Worm (Caenorhabditis elegans) whole organism, young adult: ENCODE results near the gene czw-1.

Experiments
- D2030.7 ChIP-seq: fragments of 200-800 bp; sonication (Bioruptor generic); IDR thresholded peaks from 2 replicates; pipeline ENCODE4 v1.3.6; 2022; ENCODE audit warnings: missing genetic modification reagents, missing genetic modification characterization, missing compliant biosample characterization
- F10E7.11 ChIP-seq: sonication (generic microtip); optimal IDR thresholded peaks from 2 replicates; lab custom pipeline; 2017; ENCODE audit warnings: mild to moderate bottlenecking, missing genetic modification characterization, moderate library complexity, missing compliant biosample characterization
- F22D6.2 ChIP-seq: sonication (generic microtip); optimal IDR thresholded peaks from 2 replicates; lab custom pipeline; 2016; ENCODE audit warnings: mild to moderate bottlenecking, missing genetic modification characterization, missing compliant biosample characterization
- F23B12.7 ChIP-seq: sonication (generic microtip); optimal IDR thresholded peaks from 2 replicates; lab custom pipeline; 2017; ENCODE audit warnings: missing genetic modification characterization, mild to moderate bottlenecking, missing compliant biosample characterization, antibody characterized with exemption, moderate library complexity; ENCODE audit not compliant: insufficient read depth
- F33H1.4 ChIP-seq: fragments of 200-800 bp; sonication (Bioruptor generic); IDR thresholded peaks from 2 replicates; pipeline ENCODE4 v1.3.6; 2022; ENCODE audit warnings: missing genetic modification reagents, missing genetic modification characterization, missing compliant biosample characterization
- F39B2.1 ChIP-seq: fragments of 200-800 bp; sonication (Bioruptor generic); IDR thresholded peaks from 2 replicates; pipeline ENCODE4 v1.3.6; 2022; ENCODE audit warnings: missing genetic modification reagents, missing genetic modification characterization, missing compliant biosample characterization
- Y53G8AR.9 ChIP-seq: fragments of 200-800 bp; sonication (Bioruptor generic); conservative IDR thresholded peaks from 2 replicates; pipeline ENCODE4 v1.3.6; 2022; ENCODE audit warnings: missing genetic modification reagents, missing genetic modification characterization, missing compliant biosample characterization
- Y67H2A.10 ChIP-seq: fragments of 200-800 bp; sonication (Bioruptor generic); conservative IDR thresholded peaks from 2 replicates; pipeline ENCODE4 v1.3.6; 2022; ENCODE audit warnings: missing genetic modification reagents, missing genetic modification characterization, missing compliant biosample characterization
- Y95B8A.8 ChIP-seq: fragments of 200-800 bp; sonication (Bioruptor generic); IDR thresholded peaks from 2 replicates; pipeline ENCODE4 v1.3.6; 2022; ENCODE audit warnings: missing genetic modification reagents, missing genetic modification characterization, missing compliant biosample characterization
- ZK185.1 ChIP-seq: sonication (generic microtip); optimal IDR thresholded peaks from 2 replicates; lab custom pipeline; 2016; ENCODE audit warnings: mild to moderate bottlenecking, missing genetic modification characterization, missing compliant biosample characterization; ENCODE audit not compliant: poor library complexity, severe bottlenecking
- ama-1 ChIP-seq, 3 experiments: fragments of 150-350 bp in 1 of 3; sonication (generic microtip) in 2 of 3; optimal IDR thresholded peaks; 2 replicates each; lab custom pipeline; 2014 to 2018; ENCODE audit warnings: missing biosample characterization in 2 of 3, missing genetic modification characterization in 2 of 3, missing genetic modification reagents in 2 of 3
- atf-7 ChIP-seq: sonication (generic microtip); optimal IDR thresholded peaks from 2 replicates; lab custom pipeline; 2017; ENCODE audit warnings: mild to moderate bottlenecking, missing genetic modification characterization, missing compliant biosample characterization
- attf-5 ChIP-seq: fragments of 200-800 bp; sonication (Bioruptor generic); optimal IDR thresholded peaks from 2 replicates; lab custom pipeline; 2018; ENCODE audit warnings: mild to moderate bottlenecking, missing genetic modification characterization, missing compliant biosample characterization
- cebp-1 ChIP-seq, 2 experiments: fragments of 200-800 bp in 1 of 2; sonication (Bioruptor generic) in 1 of 2; sonication (generic microtip) in 1 of 2; IDR thresholded peaks in 1 of 2; optimal IDR thresholded peaks in 1 of 2; 2 replicates each; pipeline versions ENCODE4 v1.3.6 to Lab custom; 2017 to 2022; ENCODE audit warnings: missing compliant biosample characterization in 2 of 2, missing genetic modification characterization in 2 of 2, mild to moderate bottlenecking in 1 of 2, missing genetic modification reagents in 1 of 2, moderate library complexity in 1 of 2
- cebp-2 ChIP-seq: fragments of 200-800 bp; sonication (Bioruptor generic); IDR thresholded peaks from 2 replicates; pipeline ENCODE4 v1.3.6; 2022; ENCODE audit warnings: missing genetic modification characterization, missing compliant biosample characterization
- ceh-27 ChIP-seq: fragments of 200-800 bp; sonication (Bioruptor generic); optimal IDR thresholded peaks from 2 replicates; lab custom pipeline; 2018; ENCODE audit warnings: mild to moderate bottlenecking, missing genetic modification characterization, moderate library complexity, missing compliant biosample characterization
- ceh-40 ChIP-seq: fragments of 200-800 bp; sonication (Bioruptor generic); IDR thresholded peaks from 2 replicates; pipeline ENCODE4 v1.3.6; 2022; ENCODE audit warnings: missing genetic modification characterization, missing compliant biosample characterization
- ceh-58 ChIP-seq: fragments of 200-800 bp; sonication (Bioruptor generic); IDR thresholded peaks from 2 replicates; pipeline ENCODE4 v1.3.6; 2022; ENCODE audit warnings: missing genetic modification characterization, missing compliant biosample characterization
- dpff-1 ChIP-seq: sonication (generic microtip); optimal IDR thresholded peaks from 2 replicates; lab custom pipeline; 2017; ENCODE audit warnings: mild to moderate bottlenecking, missing genetic modification characterization, missing compliant biosample characterization
- dpl-1 ChIP-seq: fragments of 150-350 bp; optimal IDR thresholded peaks from 2 replicates; lab custom pipeline; 2014; ENCODE audit warnings: missing biosample characterization, missing genetic modification reagents, missing genetic modification characterization
- efl-1 ChIP-seq: fragments of 150-350 bp; optimal IDR thresholded peaks from 2 replicates; lab custom pipeline; 2014; ENCODE audit warnings: missing biosample characterization, missing genetic modification reagents, missing genetic modification characterization
- egrh-3 ChIP-seq: fragments of 200-800 bp; sonication (Bioruptor generic); IDR thresholded peaks from 2 replicates; pipeline ENCODE4 v1.3.6; 2022; ENCODE audit warnings: missing genetic modification reagents, missing genetic modification characterization, missing compliant biosample characterization
- hmg-1.2 ChIP-seq: fragments of 200-800 bp; sonication (Bioruptor generic); IDR thresholded peaks from 2 replicates; pipeline ENCODE4 v1.3.6; 2022; ENCODE audit warnings: missing genetic modification reagents, missing genetic modification characterization, missing compliant biosample characterization
- lag-1 ChIP-seq: fragments of 200-800 bp; sonication (Bioruptor generic); IDR thresholded peaks from 2 replicates; pipeline ENCODE4 v1.3.6; 2022; ENCODE audit warnings: missing genetic modification reagents, missing genetic modification characterization, missing compliant biosample characterization
- lin-40 ChIP-seq: sonication (generic microtip); optimal IDR thresholded peaks from 2 replicates; lab custom pipeline; 2016; ENCODE audit warnings: missing genetic modification characterization, mild to moderate bottlenecking, missing compliant biosample characterization, missing genotype, missing genetic modification reagents
- lin-54 ChIP-seq: fragments of 200-800 bp; sonication (Bioruptor generic); optimal IDR thresholded peaks from 2 replicates; lab custom pipeline; 2018; ENCODE audit warnings: mild to moderate bottlenecking, missing genetic modification characterization, missing compliant biosample characterization
- lsl-1 ChIP-seq: fragments of 200-800 bp; sonication (Bioruptor generic); optimal IDR thresholded peaks from 2 replicates; lab custom pipeline; 2018; ENCODE audit warnings: mild to moderate bottlenecking, missing genetic modification characterization, moderate library complexity, missing compliant biosample characterization
- lsy-27 ChIP-seq: sonication (generic microtip); optimal IDR thresholded peaks from 2 replicates; lab custom pipeline; 2017; ENCODE audit warnings: missing genetic modification characterization, mild to moderate bottlenecking, missing compliant biosample characterization, antibody characterized with exemption, missing genotype, borderline replicate concordance; ENCODE audit not compliant: insufficient read depth
- madf-10 ChIP-seq: sonication (generic microtip); optimal IDR thresholded peaks from 2 replicates; lab custom pipeline; 2016; ENCODE audit warnings: mild to moderate bottlenecking, missing genetic modification characterization, missing compliant biosample characterization
- madf-6 ChIP-seq: fragments of 200-800 bp; sonication (Bioruptor generic); IDR thresholded peaks from 2 replicates; pipeline ENCODE4 v1.3.6; 2022; ENCODE audit warnings: missing genetic modification reagents, missing genetic modification characterization, missing compliant biosample characterization
- mxl-1 ChIP-seq: sonication (generic microtip); optimal IDR thresholded peaks from 2 replicates; lab custom pipeline; 2016; ENCODE audit warnings: missing genetic modification characterization, missing compliant biosample characterization
- nfya-1 ChIP-seq: sonication (generic microtip); optimal IDR thresholded peaks from 2 replicates; lab custom pipeline; 2017; ENCODE audit warnings: antibody characterized with exemption, missing compliant biosample characterization, missing genetic modification characterization, borderline replicate concordance; ENCODE audit not compliant: insufficient read depth
- pbrm-1 ChIP-seq: fragments of 200-800 bp; sonication (Bioruptor generic); IDR thresholded peaks from 2 replicates; pipeline ENCODE4 v1.3.6; 2022; ENCODE audit warnings: missing genetic modification reagents, missing genetic modification characterization, missing compliant biosample characterization
- repo-1 ChIP-seq: sonication (generic microtip); optimal IDR thresholded peaks from 2 replicates; lab custom pipeline; 2017; ENCODE audit warnings: mild to moderate bottlenecking, missing genetic modification characterization, missing compliant biosample characterization
- snpc-1.3 ChIP-seq: sonication (generic microtip); optimal IDR thresholded peaks from 2 replicates; lab custom pipeline; 2017; ENCODE audit warnings: missing genetic modification characterization, mild to moderate bottlenecking, missing compliant biosample characterization, antibody characterized with exemption, moderate library complexity, missing genotype, missing genetic modification reagents; ENCODE audit not compliant: insufficient read depth
- snpc-3.4 ChIP-seq: sonication (generic microtip); optimal IDR thresholded peaks from 2 replicates; lab custom pipeline; 2017; ENCODE audit warnings: missing genetic modification characterization, mild to moderate bottlenecking, missing compliant biosample characterization, antibody characterized with exemption, moderate library complexity, missing genotype, missing genetic modification reagents
- snpc-4 ChIP-seq, 5 experiments: fragments of 150-350 bp in 1 of 5; sonication (generic microtip) in 4 of 5; optimal IDR thresholded peaks; 2 replicates each; lab custom pipeline; 2014 to 2018; ENCODE audit warnings: missing genetic modification characterization in 5 of 5, missing biosample characterization in 3 of 5, antibody characterized with exemption in 2 of 5, mild to moderate bottlenecking in 2 of 5, missing compliant biosample characterization in 2 of 5, missing genotype in 2 of 5, moderate library complexity in 2 of 5, missing genetic modification reagents in 1 of 5
- tbp1 ChIP-seq: fragments of 200-800 bp; sonication (Bioruptor generic); optimal IDR thresholded peaks from 2 replicates; lab custom pipeline; 2018; ENCODE audit warnings: mild to moderate bottlenecking, missing genetic modification characterization, missing compliant biosample characterization
- tlf-1 ChIP-seq: fragments of 200-800 bp; sonication (Bioruptor generic); optimal IDR thresholded peaks from 2 replicates; lab custom pipeline; 2018; ENCODE audit warnings: mild to moderate bottlenecking, missing genetic modification characterization, missing compliant biosample characterization
- unc-130 ChIP-seq: sonication (generic microtip); optimal IDR thresholded peaks from 2 replicates; lab custom pipeline; 2016; ENCODE audit warnings: missing genetic modification reagents, missing genetic modification characterization, missing compliant biosample characterization
- zfh-2 ChIP-seq: fragments of 200-800 bp; sonication (Bioruptor generic); conservative IDR thresholded peaks from 2 replicates; pipeline ENCODE4 v1.3.6; 2022; ENCODE audit warnings: missing genetic modification reagents, missing genetic modification characterization, missing compliant biosample characterization
- zim-3 ChIP-seq: sonication (generic microtip); optimal IDR thresholded peaks from 2 replicates; lab custom pipeline; 2017; ENCODE audit warnings: mild to moderate bottlenecking, missing genetic modification characterization, moderate library complexity, missing compliant biosample characterization
- ztf-25 ChIP-seq: fragments of 200-800 bp; sonication (Bioruptor generic); IDR thresholded peaks from 2 replicates; pipeline ENCODE4 v1.3.6; 2022; ENCODE audit warnings: missing genetic modification reagents, missing genetic modification characterization, missing compliant biosample characterization
- ztf-3 ChIP-seq: fragments of 200-800 bp; sonication (Bioruptor generic); optimal IDR thresholded peaks from 2 replicates; lab custom pipeline; 2018; ENCODE audit warnings: mild to moderate bottlenecking, missing genetic modification characterization, missing compliant biosample characterization
- ztf-6 ChIP-seq: fragments of 200-800 bp; sonication (Bioruptor generic); IDR thresholded peaks from 2 replicates; pipeline ENCODE4 v1.3.6; 2022; ENCODE audit warnings: missing genetic modification reagents, missing genetic modification characterization, missing compliant biosample characterization

czw-1 gene

ce11 chrIV:7902221-7902904 is 44.3 kb downstream of the czw-1 start, which contains the start of gene arp-11:
arp-11 (minus strand) TSS chrIV:7902271.
- TF ChIP-seq madf-6 (peak; percentile 61; the same call in 1 of the 2 replicates), hmg-1.2 (peak; percentile 31; the same call in 1 of the 2 replicates), ztf-6 (no peak), F23B12.7 (tag; lab: Kevin White, UChicago) (peak; percentile 55), snpc-4 (GFP tag; optimal IDR thresholded peaks at IDR 0.05; lab: Kevin White, UChicago) (no peak), snpc-4 (tag; optimal IDR thresholded peaks at IDR 0.05; lab: Kevin White, UChicago) (peak in 3 of 4 experiments; percentile 50 to 59 (median 51)), egrh-3 (no peak), ZK185.1 (tag; lab: Kevin White, UChicago) (peak; percentile 56), snpc-3.4 (peak; percentile 11), lag-1 (no peak), dpff-1 (tag; lab: Kevin White, UChicago) (no peak), lsl-1 (GFP tag; lab: Kevin White, UChicago) (peak; percentile 65), attf-5 (GFP tag; lab: Kevin White, UChicago) (peak; percentile 84), dpl-1 (GFP tag; lab: Kevin White, UChicago) (no peak), D2030.7 (no peak), zim-3 (no peak), ztf-25 (GFP tag; lab: Robert Waterston, UW) (no peak), efl-1 (peak; percentile 26), repo-1 (tag; lab: Kevin White, UChicago) (no peak), cebp-2 (GFP tag; lab: Robert Waterston, UW) (no peak), ceh-40 (GFP tag; lab: Robert Waterston, UW) (no peak), pbrm-1 (GFP tag; lab: Robert Waterston, UW) (no peak), ama-1 (optimal IDR thresholded peaks at IDR 0.05; lab: Kevin White, UChicago) (no peak), ama-1 (GFP tag; optimal IDR thresholded peaks at IDR 0.05; lab: Kevin White, UChicago) (no peak), ztf-3 (GFP tag; lab: Kevin White, UChicago) (no peak), atf-7 (tag; lab: Kevin White, UChicago) (peak; percentile 96), mxl-1 (tag; lab: Kevin White, UChicago) (no peak), Y67H2A.10 (GFP tag; lab: Robert Waterston, UW) (no peak), lsy-27 (tag; lab: Kevin White, UChicago) (no peak), unc-130 (GFP tag; lab: Kevin White, UChicago) (no peak), Y53G8AR.9 (no peak), lin-54 (GFP tag; lab: Kevin White, UChicago) (peak; percentile 61), lin-40 (peak; percentile 60), ceh-58 (GFP tag; lab: Robert Waterston, UW) (no peak), Y95B8A.8 (no peak), F39B2.1 (GFP tag; lab: Robert Waterston, UW) (no peak), F33H1.4 (GFP tag; lab: Robert Waterston, UW) (peak; percentile 26; the same call in 1 of the 2 replicates), nfya-1 (tag; lab: Kevin White, UChicago) (no peak), F10E7.11 (tag; lab: Kevin White, UChicago) (no peak), F22D6.2 (tag; lab: Kevin White, UChicago) (no peak), tlf-1 (GFP tag; lab: Kevin White, UChicago) (peak; percentile 0), cebp-1 (GFP tag; IDR thresholded peaks at IDR 0.05; lab: Robert Waterston, UW) (no peak), cebp-1 (tag; optimal IDR thresholded peaks at IDR 0.05; lab: Kevin White, UChicago) (peak; percentile 60), zfh-2 (GFP tag; lab: Robert Waterston, UW) (no peak), tbp1 (peak; percentile 45), ceh-27 (GFP tag; lab: Kevin White, UChicago) (peak; percentile 30), snpc-1.3 (tag; lab: Kevin White, UChicago) (peak; percentile 29), madf-10 (tag; lab: Kevin White, UChicago) (peak; percentile 46)
